Fruit fly (Drosophila melanogaster): ENCODE data around the gene CG31253.

The CG31253 gene

DNA sequence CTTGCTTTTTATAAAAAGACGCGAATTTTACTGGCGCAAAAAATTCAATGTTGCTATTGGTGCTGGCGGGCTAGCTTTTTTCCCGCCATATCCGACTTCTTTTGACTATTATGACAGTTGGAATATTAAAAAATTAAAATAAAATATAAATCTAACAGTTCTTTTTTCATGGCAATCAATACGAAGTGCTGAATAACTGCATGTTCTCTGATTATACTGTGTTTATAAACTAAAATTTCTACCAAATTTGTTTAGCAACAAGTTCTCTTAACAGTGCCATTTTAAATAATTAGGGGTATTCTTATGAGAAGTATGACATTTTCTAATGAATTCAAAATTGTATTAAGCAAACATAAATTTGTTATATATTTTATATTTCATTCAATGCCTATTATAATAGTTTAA is 41.0 kb downstream of the CG31253 start, which contains the start of gene Boh1 (continued):
- TF ChIP-seq CG11723 (GFP tag; optimal IDR thresholded peaks at IDR 0.05) (no peak), H2.0 (GFP tag; IDR thresholded peaks at IDR 0.05) (no peak), onecut (GFP tag; IDR thresholded peaks at IDR 0.05) (no peak), Tbp (GFP tag; optimal IDR thresholded peaks at IDR 0.05) (no peak), ab (GFP tag; optimal IDR thresholded peaks at IDR 0.05) (no peak), NfI (GFP tag; optimal IDR thresholded peaks at IDR 0.05) (peak; percentile 16), Doc2 (GFP tag; IDR thresholded peaks at IDR 0.05) (no peak), CG15514 (GFP tag; optimal IDR thresholded peaks at IDR 0.05) (peak; percentile 54), pros (GFP tag; optimal IDR thresholded peaks at IDR 0.05) (no peak), ara (GFP tag; IDR thresholded peaks at IDR 0.05) (no peak), B-H2 (GFP tag; optimal IDR thresholded peaks at IDR 0.05) (peak; percentile 42), Med (GFP tag) (peak; percentile 69), CG14710 (tag; optimal IDR thresholded peaks at IDR 0.05) (peak; percentile 51), mld (GFP tag; IDR thresholded peaks at IDR 0.05; ENCODE audit: partially characterized antibody) (no peak), dmrt11E (tag; optimal IDR thresholded peaks at IDR 0.05) (peak; percentile 14), HmgZ (tag; optimal IDR thresholded peaks at IDR 0.05) (peak; percentile 34), lmd (GFP tag; IDR thresholded peaks at IDR 0.05) (no peak), Atf6 (GFP tag; IDR thresholded peaks at IDR 0.05) (no peak), yki (optimal IDR thresholded peaks at IDR 0.05) (no peak), br (optimal IDR thresholded peaks at IDR 0.05) (no peak), Mad (GFP tag; optimal IDR thresholded peaks at IDR 0.05) (no peak), phol (tag; optimal IDR thresholded peaks at IDR 0.05) (peak; percentile 81), btn (GFP tag; optimal IDR thresholded peaks at IDR 0.05) (no peak), CG12659 (GFP tag; optimal IDR thresholded peaks at IDR 0.05) (peak; percentile 39), Xrp1 (GFP tag; IDR thresholded peaks at IDR 0.05) (no peak; the same call in 1 of the 2 replicates), CG3163 (GFP tag; optimal IDR thresholded peaks at IDR 0.05) (no peak), bab2 (GFP tag; optimal IDR thresholded peaks at IDR 0.05) (no peak), fd3F (GFP tag; optimal IDR thresholded peaks at IDR 0.05) (peak; percentile 22), B-H1 (GFP tag; IDR thresholded peaks at IDR 0.05) (no peak), Ptx1 (GFP tag; IDR thresholded peaks at IDR 0.05) (no peak), CG12299 (tag; optimal IDR thresholded peaks at IDR 0.05) (peak; percentile 15), klu (GFP tag; IDR thresholded peaks at IDR 0.05) (no peak), CG7928 (GFP tag; optimal IDR thresholded peaks at IDR 0.05) (no peak), CG32772 (GFP tag; IDR thresholded peaks at IDR 0.05) (no peak), corto (GFP tag; optimal IDR thresholded peaks at IDR 0.05) (no peak), CG6689 (GFP tag; IDR thresholded peaks at IDR 0.05) (0 out of 2 replicates have a peak, but pooled peaks have one; percentile 27), CG2129 (GFP tag; IDR thresholded peaks at IDR 0.05; ENCODE audit: partially characterized antibody) (no peak), eve (GFP tag; optimal IDR thresholded peaks at IDR 0.05) (no peak), en (GFP tag; optimal IDR thresholded peaks at IDR 0.05) (no peak), vnd (GFP tag; IDR thresholded peaks at IDR 0.05; ENCODE audit: partially characterized antibody) (no peak), ranshi (GFP tag; IDR thresholded peaks at IDR 0.05) (no peak), CHES-1-like (GFP tag; optimal IDR thresholded peaks at IDR 0.05) (no peak), CG30403 (GFP tag; optimal IDR thresholded peaks at IDR 0.05) (peak; percentile 37), stc (GFP tag; IDR thresholded peaks at IDR 0.05) (no peak), Sox100B (GFP tag; optimal IDR thresholded peaks at IDR 0.05) (peak; percentile 63), emc (GFP tag; optimal IDR thresholded peaks at IDR 0.05) (no peak), CG6765 (GFP tag; optimal IDR thresholded peaks at IDR 0.05) (peak; percentile 37), CG6854 (GFP tag; optimal IDR thresholded peaks at IDR 0.05) (no peak), hkb (optimal IDR thresholded peaks at IDR 0.05) (no peak), hkb (GFP tag; IDR thresholded peaks at IDR 0.05) (peak; percentile 32; the same call in 1 of the 2 replicates), scrt (GFP tag; optimal IDR thresholded peaks at IDR 0.05) (peak; percentile 21), pum (GFP tag; optimal IDR thresholded peaks at IDR 0.05) (no peak), tup (GFP tag; optimal IDR thresholded peaks at IDR 0.05) (no peak)
